Worm (Caenorhabditis elegans) whole organism, L2 larva: ENCODE results near the gene ZK1290.5.

Experiments used
- C34F6.9 ChIP-seq: fragments of 150-350 bp; optimal IDR thresholded peaks from 2 replicates; lab custom pipeline; 2014; ENCODE audit warnings: missing biosample characterization, missing genetic modification characterization
- F13H6.1 ChIP-seq: sonication (generic microtip); optimal IDR thresholded peaks from 2 replicates; lab custom pipeline; 2016; ENCODE audit warnings: missing genetic modification characterization, missing compliant biosample characterization
- Y55F3AM.14 ChIP-seq: fragments of 200-800 bp; sonication (Bioruptor generic); optimal IDR thresholded peaks from 2 replicates; lab custom pipeline; 2018; ENCODE audit warnings: mild to moderate bottlenecking, missing genetic modification characterization, missing compliant biosample characterization
- ZK546.5 ChIP-seq: sonication (generic microtip); optimal IDR thresholded peaks from 2 replicates; lab custom pipeline; 2017; ENCODE audit warnings: missing biosample characterization, missing genetic modification characterization
- alr-1 ChIP-seq: fragments of 150-350 bp; optimal IDR thresholded peaks from 2 replicates; lab custom pipeline; 2014; ENCODE audit warnings: missing biosample characterization, missing genetic modification characterization
- aly-2 ChIP-seq: fragments of 150-350 bp; optimal IDR thresholded peaks from 2 replicates; lab custom pipeline; 2014; ENCODE audit warnings: missing biosample characterization, missing genetic modification characterization
- ama-1 ChIP-seq: fragments of 150-350 bp; optimal IDR thresholded peaks from 2 replicates; lab custom pipeline; 2018; ENCODE audit warnings: inconsistent platforms
- ceh-16 ChIP-seq: fragments of 150-350 bp; optimal IDR thresholded peaks from 2 replicates; lab custom pipeline; 2014; ENCODE audit warnings: missing biosample characterization, missing genetic modification characterization
- ceh-82 ChIP-seq: fragments of 150-350 bp; optimal IDR thresholded peaks from 2 replicates; lab custom pipeline; 2014; ENCODE audit warnings: missing biosample characterization, missing genetic modification characterization
- crh-2 ChIP-seq: sonication (generic microtip); optimal IDR thresholded peaks from 2 replicates; lab custom pipeline; 2017; ENCODE audit warnings: missing biosample characterization, missing genetic modification characterization
- elt-1 ChIP-seq: fragments of 150-350 bp; optimal IDR thresholded peaks from 2 replicates; lab custom pipeline; 2014; ENCODE audit warnings: missing biosample characterization, missing genetic modification characterization
- elt-3 ChIP-seq: sonication (generic microtip); optimal IDR thresholded peaks from 2 replicates; lab custom pipeline; 2017; ENCODE audit warnings: missing biosample characterization, missing genetic modification characterization
- lin-11 ChIP-seq: fragments of 150-350 bp; sonication (generic microtip); optimal IDR thresholded peaks from 2 replicates; lab custom pipeline; 2014; ENCODE audit warnings: missing biosample characterization, missing genetic modification characterization, inconsistent platforms, mixed read lengths
- lin-39 ChIP-seq: fragments of 150-350 bp; optimal IDR thresholded peaks from 2 replicates; lab custom pipeline; 2014; ENCODE audit warnings: missing biosample characterization, missing genetic modification reagents, missing genetic modification characterization
- lsy-2 ChIP-seq, 2 experiments: fragments of 150-350 bp in 1 of 2; sonication (generic microtip) in 1 of 2; optimal IDR thresholded peaks; 2 replicates each; lab custom pipeline; 2014 to 2017; ENCODE audit warnings: missing biosample characterization in 2 of 2, missing genetic modification characterization in 2 of 2
- mdl-1 ChIP-seq, 2 experiments: fragments of 150-350 bp in 1 of 2; sonication (generic microtip) in 1 of 2; optimal IDR thresholded peaks; 2 replicates each; lab custom pipeline; 2017; ENCODE audit warnings: missing biosample characterization in 2 of 2, missing genetic modification characterization in 2 of 2
- nhr-10 ChIP-seq: sonication (generic microtip); optimal IDR thresholded peaks from 2 replicates; lab custom pipeline; 2017; ENCODE audit warnings: missing biosample characterization, missing genetic modification characterization
- nhr-11 ChIP-seq: fragments of 150-350 bp; optimal IDR thresholded peaks from 2 replicates; lab custom pipeline; 2014; ENCODE audit warnings: missing biosample characterization, missing genetic modification characterization
- nhr-12 ChIP-seq: fragments of 150-350 bp; optimal IDR thresholded peaks from 2 replicates; lab custom pipeline; 2014; ENCODE audit warnings: missing biosample characterization, missing genetic modification characterization
- nhr-237 ChIP-seq: fragments of 150-350 bp; optimal IDR thresholded peaks from 2 replicates; lab custom pipeline; 2014; ENCODE audit warnings: missing biosample characterization, missing genetic modification characterization
- nhr-6 ChIP-seq: fragments of 150-350 bp; optimal IDR thresholded peaks from 2 replicates; lab custom pipeline; 2014; ENCODE audit warnings: missing biosample characterization, missing genetic modification characterization
- nhr-77 ChIP-seq: fragments of 150-350 bp; optimal IDR thresholded peaks from 2 replicates; lab custom pipeline; 2014; ENCODE audit warnings: missing biosample characterization, missing genetic modification characterization
- peb-1 ChIP-seq: fragments of 150-350 bp; optimal IDR thresholded peaks from 2 replicates; lab custom pipeline; 2014; ENCODE audit warnings: missing biosample characterization, missing genetic modification characterization
- sem-4 ChIP-seq: fragments of 150-350 bp; optimal IDR thresholded peaks from 2 replicates; lab custom pipeline; 2014; ENCODE audit warnings: missing biosample characterization, missing genetic modification reagents, missing genetic modification characterization
- skn-1 ChIP-seq: sonication (generic microtip); optimal IDR thresholded peaks from 2 replicates; lab custom pipeline; 2017; ENCODE audit warnings: missing biosample characterization, missing genetic modification characterization
- sma-3 ChIP-seq: sonication (generic microtip); optimal IDR thresholded peaks from 2 replicates; lab custom pipeline; 2016; ENCODE audit warnings: missing genetic modification reagents, missing genetic modification characterization, missing compliant biosample characterization
- sma-9 ChIP-seq, 2 experiments: fragments of 150-350 bp in 1 of 2; sonication (generic microtip) in 1 of 2; optimal IDR thresholded peaks; 2 replicates each; lab custom pipeline; 2014 to 2016; ENCODE audit warnings: missing genetic modification characterization in 2 of 2, mild to moderate bottlenecking in 1 of 2, missing biosample characterization in 1 of 2, missing compliant biosample characterization in 1 of 2, missing genetic modification reagents in 1 of 2, moderate library complexity in 1 of 2
- snpc-4 ChIP-seq: fragments of 150-350 bp; optimal IDR thresholded peaks from 2 replicates; lab custom pipeline; 2014; ENCODE audit warnings: missing biosample characterization, missing genetic modification characterization
- unc-39 ChIP-seq: fragments of 150-350 bp; optimal IDR thresholded peaks from 2 replicates; lab custom pipeline; 2014; ENCODE audit warnings: missing biosample characterization, missing genetic modification characterization
- unc-55 ChIP-seq: fragments of 150-350 bp; sonication (generic microtip); optimal IDR thresholded peaks from 3 replicates; lab custom pipeline; 2014; ENCODE audit warnings: missing biosample characterization, missing genetic modification reagents, missing genetic modification characterization
- unc-62 ChIP-seq: fragments of 150-350 bp; optimal IDR thresholded peaks from 2 replicates; lab custom pipeline; 2014; ENCODE audit warnings: missing biosample characterization, missing genetic modification reagents, missing genetic modification characterization
- zag-1 ChIP-seq: fragments of 150-350 bp; optimal IDR thresholded peaks from 2 replicates; lab custom pipeline; 2014; ENCODE audit warnings: missing biosample characterization, missing genetic modification characterization
- ztf-1 ChIP-seq: fragments of 200-800 bp; sonication (Bioruptor generic); conservative IDR thresholded peaks from 2 replicates; pipeline ENCODE4 v1.3.6; 2022; ENCODE audit warnings: missing genetic modification characterization, missing compliant biosample characterization
- ztf-11 ChIP-seq: sonication (generic microtip); optimal IDR thresholded peaks from 2 replicates; lab custom pipeline; 2017; ENCODE audit warnings: missing biosample characterization, missing genetic modification characterization

ZK1290.5 gene

ce11 chrII:7537603-7538230 lies 8.3 kb downstream of the ZK1290.5 start, which contains the start of gene nfi-1 (continued):
- TF ChIP-seq skn-1 (tag; lab: Kevin White, UChicago) (no peak), crh-2 (tag; lab: Kevin White, UChicago) (peak; percentile 36), nhr-11 (no peak), mdl-1 (tag; optimal IDR thresholded peaks at IDR 0.05; lab: Kevin White, UChicago) (no peak), nhr-237 (tag; lab: Kevin White, UChicago) (no peak), sma-9 (GFP tag; optimal IDR thresholded peaks at IDR 0.05; lab: Kevin White, UChicago) (peak; percentile 62), sma-9 (tag; optimal IDR thresholded peaks at IDR 0.05; lab: Kevin White, UChicago) (no peak), nhr-6 (tag; lab: Kevin White, UChicago) (no peak), ZK546.5 (tag; lab: Kevin White, UChicago) (no peak), elt-1 (tag; lab: Kevin White, UChicago) (no peak), snpc-4 (tag; lab: Kevin White, UChicago) (no peak), peb-1 (tag; lab: Kevin White, UChicago) (no peak), sma-3 (GFP tag; lab: Kevin White, UChicago) (peak; percentile 18), zag-1 (tag; lab: Kevin White, UChicago) (no peak), C34F6.9 (tag; lab: Kevin White, UChicago) (peak; percentile 70), sem-4 (tag; lab: Kevin White, UChicago) (no peak), ama-1 (lab: Kevin White, UChicago) (no peak)

ce11 chrII:7542952-7543351 lies 13.5 kb downstream of the ZK1290.5 start:
- TF ChIP-seq lin-11 (tag; lab: Kevin White, UChicago): no peak
- no peak for TF ChIP-seq alr-1
- TF ChIP-seq ceh-82: no peak
- no peak for TF ChIP-seq mdl-1 (tag; optimal IDR thresholded peaks at IDR 0.05; lab: Kevin White, UChicago)
- no peak for TF ChIP-seq unc-62 (GFP tag; lab: Kevin White, UChicago)
- no peak for TF ChIP-seq sem-4 (tag; lab: Kevin White, UChicago)
- TF ChIP-seq ceh-16 (tag; lab: Kevin White, UChicago): no peak
- no peak for TF ChIP-seq F13H6.1 (tag; lab: Kevin White, UChicago)
- no peak for TF ChIP-seq unc-55 (GFP tag; lab: Kevin White, UChicago)
- no peak for TF ChIP-seq nhr-11
- TF ChIP-seq nhr-12 (tag; lab: Kevin White, UChicago): no peak
- TF ChIP-seq, all 48 proteins: peak for 0

ce11 chrII:7543808-7544207 lies 14.4 kb downstream of the ZK1290.5 start, which contains the start of gene rol-8:
Gene rol-8, plus strand, starts transcription at chrII:7544108.
- TF ChIP-seq peb-1 (tag; lab: Kevin White, UChicago) (no peak), crh-2 (tag; lab: Kevin White, UChicago) (no peak), ztf-11 (tag; lab: Kevin White, UChicago) (no peak)

DNA sequence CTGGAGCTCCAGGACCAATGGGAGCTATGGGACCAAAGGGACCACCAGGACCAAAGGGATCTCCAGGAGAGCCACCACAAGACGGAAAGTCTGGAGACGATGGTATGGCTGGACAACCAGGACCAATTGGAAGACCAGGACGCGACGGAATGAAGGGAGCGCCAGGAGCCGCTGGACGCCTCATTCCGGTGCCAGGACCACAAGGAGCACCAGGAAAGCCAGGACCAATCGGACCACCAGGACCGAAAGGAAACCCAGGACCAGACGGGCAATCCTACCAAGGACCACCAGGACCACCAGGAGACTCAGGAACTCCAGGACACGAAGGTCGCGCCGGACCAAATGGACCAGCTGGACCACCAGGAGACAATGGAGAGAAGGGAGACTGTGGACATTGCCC lies 15.3 kb downstream of the ZK1290.5 start:
- TF ChIP-seq elt-3 (no peak), lin-11 (tag; lab: Kevin White, UChicago) (no peak), lsy-2 (tag; optimal IDR thresholded peaks at IDR 0.05; lab: Kevin White, UChicago) (no peak), C34F6.9 (tag; lab: Kevin White, UChicago) (no peak), Y55F3AM.14 (GFP tag; lab: Kevin White, UChicago) (no peak), elt-1 (tag; lab: Kevin White, UChicago) (no peak), ZK546.5 (tag; lab: Kevin White, UChicago) (no peak), nhr-6 (tag; lab: Kevin White, UChicago) (no peak), unc-39 (tag; lab: Kevin White, UChicago) (no peak), lin-39 (tag; lab: Kevin White, UChicago) (no peak), sem-4 (tag; lab: Kevin White, UChicago) (no peak), nhr-10 (tag; lab: Kevin White, UChicago) (no peak), unc-62 (GFP tag; lab: Kevin White, UChicago) (no peak), aly-2 (tag; lab: Kevin White, UChicago) (no peak), nhr-77 (tag; lab: Kevin White, UChicago) (no peak), ztf-1 (no peak), ztf-11 (tag; lab: Kevin White, UChicago) (no peak), sma-3 (GFP tag; lab: Kevin White, UChicago) (no peak), nhr-12 (tag; lab: Kevin White, UChicago) (no peak)
